Fruit fly (Drosophila melanogaster): Measurements from ENCODE around the gene CG12984.

CG12984 gene

dm6 chr3L:21027657-21028255, 36.3 kb downstream of the CG12984 start, which contains the start of gene Pdss2 (continued):
- peak; percentile 98 for TF ChIP-seq CG17385 (GFP tag; optimal IDR thresholded peaks at IDR 0.05)
- TF ChIP-seq fu2 (GFP tag; optimal IDR thresholded peaks at IDR 0.05): peak; percentile 51
- TF ChIP-seq Hmx (GFP tag; optimal IDR thresholded peaks at IDR 0.05): peak; percentile 29
- TF ChIP-seq Bgb (GFP tag; IDR thresholded peaks at IDR 0.05; ENCODE audit: partially characterized antibody): peak; percentile 76
- peak in 1 of 2 experiments; percentile 47 for TF ChIP-seq Eip74EF (GFP tag; optimal IDR thresholded peaks at IDR 0.05)
- TF ChIP-seq CG2120 (GFP tag; optimal IDR thresholded peaks at IDR 0.05): peak; percentile 86
- TF ChIP-seq CG13624 (GFP tag; optimal IDR thresholded peaks at IDR 0.05): peak; percentile 62
- TF ChIP-seq Scr (GFP tag; IDR thresholded peaks at IDR 0.05; ENCODE audit: partially characterized antibody): peak; percentile 74
- TF ChIP-seq CG6765 (GFP tag; optimal IDR thresholded peaks at IDR 0.05): peak; percentile 50
- peak; percentile 26 for TF ChIP-seq Six4 (GFP tag; optimal IDR thresholded peaks at IDR 0.05)
- TF ChIP-seq kni (GFP tag; optimal IDR thresholded peaks at IDR 0.05): peak; percentile 98
- TF ChIP-seq CG3726 (GFP tag; IDR thresholded peaks at IDR 0.05): 0 out of 3 replicates have a peak, but pooled peaks have one; percentile 63
- TF ChIP-seq eyg (GFP tag; optimal IDR thresholded peaks at IDR 0.05): no peak
- TF ChIP-seq Jarid2 (GFP tag; optimal IDR thresholded peaks at IDR 0.05): no peak
- TF ChIP-seq mld (GFP tag; IDR thresholded peaks at IDR 0.05; ENCODE audit: partially characterized antibody): no peak
- TF ChIP-seq emc (GFP tag; optimal IDR thresholded peaks at IDR 0.05): peak; percentile 65
- no peak for TF ChIP-seq GATAe (GFP tag; conservative IDR thresholded peaks at IDR 0.05)
- TF ChIP-seq ab (GFP tag; optimal IDR thresholded peaks at IDR 0.05): peak; percentile 5
- no peak for TF ChIP-seq Nf-YA (GFP tag; IDR thresholded peaks at IDR 0.05)
- TF ChIP-seq CG3407 (GFP tag; optimal IDR thresholded peaks at IDR 0.05): peak; percentile 23
- peak; percentile 37 for TF ChIP-seq fd64A (GFP tag; optimal IDR thresholded peaks at IDR 0.05)
- TF ChIP-seq slbo (GFP tag; IDR thresholded peaks at IDR 0.05): peak; percentile 91
- TF ChIP-seq CG12391 (tag; optimal IDR thresholded peaks at IDR 0.05): peak; percentile 84
- TF ChIP-seq otp (GFP tag; IDR thresholded peaks at IDR 0.05): peak; percentile 43; the same call in 1 of the 3 replicates
- TF ChIP-seq lmd (GFP tag; IDR thresholded peaks at IDR 0.05): peak; percentile 74
- TF ChIP-seq HLHmδ (GFP tag; optimal IDR thresholded peaks at IDR 0.05): peak; percentile 77
- peak; percentile 61; the same call in 1 of the 3 replicates for TF ChIP-seq CG7357 (GFP tag; IDR thresholded peaks at IDR 0.05)
- no peak for TF ChIP-seq sima (GFP tag; optimal IDR thresholded peaks at IDR 0.05)
- peak; percentile 84 for TF ChIP-seq CG9797 (GFP tag; optimal IDR thresholded peaks at IDR 0.05)
- TF ChIP-seq grau (tag; optimal IDR thresholded peaks at IDR 0.05): peak; percentile 70
- peak; percentile 87 for TF ChIP-seq MBD-R2 (GFP tag; IDR thresholded peaks at IDR 0.05)
- TF ChIP-seq CG16863 (GFP tag; optimal IDR thresholded peaks at IDR 0.05): peak; percentile 62
- peak; percentile 57 for TF ChIP-seq gsb (GFP tag; IDR thresholded peaks at IDR 0.05)
- TF ChIP-seq chn (GFP tag; optimal IDR thresholded peaks at IDR 0.05): peak; percentile 91
- no peak for TF ChIP-seq fru (optimal IDR thresholded peaks at IDR 0.05)
- TF ChIP-seq Abd-B (GFP tag; optimal IDR thresholded peaks at IDR 0.05): peak; percentile 73
- TF ChIP-seq CG11723 (GFP tag; optimal IDR thresholded peaks at IDR 0.05): no peak
- TF ChIP-seq CTCF (GFP tag; optimal IDR thresholded peaks at IDR 0.05): no peak
- peak; percentile 39; the same call in 2 of the 3 replicates for TF ChIP-seq CG14860 (GFP tag; IDR thresholded peaks at IDR 0.05; ENCODE audit: partially characterized antibody)
- TF ChIP-seq CG6854 (GFP tag; optimal IDR thresholded peaks at IDR 0.05): no peak
- peak; percentile 80 for TF ChIP-seq CG10366 (GFP tag; IDR thresholded peaks at IDR 0.05)
- peak; percentile 75 for TF ChIP-seq CG33213 (GFP tag; optimal IDR thresholded peaks at IDR 0.05)
- peak; percentile 87 for TF ChIP-seq CoRest (tag; optimal IDR thresholded peaks at IDR 0.05)
- TF ChIP-seq pnt (GFP tag; optimal IDR thresholded peaks at IDR 0.05): peak; percentile 63
- no peak for TF ChIP-seq corto (GFP tag; optimal IDR thresholded peaks at IDR 0.05)
- peak; percentile 51 for TF ChIP-seq Dref (GFP tag; IDR thresholded peaks at IDR 0.05)
- TF ChIP-seq Hr3 (GFP tag; optimal IDR thresholded peaks at IDR 0.05): peak; percentile 75
- peak; percentile 15 for TF ChIP-seq CG1792 (GFP tag; optimal IDR thresholded peaks at IDR 0.05)
- TF ChIP-seq H2.0 (GFP tag; IDR thresholded peaks at IDR 0.05): peak; percentile 70
- no peak for TF ChIP-seq Dip2 (GFP tag; IDR thresholded peaks at IDR 0.05)
- peak; percentile 65 for TF ChIP-seq Antp (GFP tag; optimal IDR thresholded peaks at IDR 0.05)
